Worm (Caenorhabditis elegans): Measurements from ENCODE around the gene vhl-1.
A peak's percentile ranks its signal among the peaks of the same experiment; 100 is the strongest.

The vhl-1 gene

ce11 chrX:11299642-11300307, 7.4 kb upstream of the vhl-1 start, which contains the start of the genes snrp-40.1 and F08G12.3 (continued):
- TF ChIP-seq hlh-1 (tag; optimal IDR thresholded peaks at IDR 0.05) (peak; percentile 73), ces-1 (GFP tag; optimal IDR thresholded peaks at IDR 0.05) (peak; percentile 46), mep-1 (tag; optimal IDR thresholded peaks at IDR 0.05) (peak; percentile 35), ceh-83 (GFP tag; optimal IDR thresholded peaks at IDR 0.05) (no peak), nhr-2 (tag; optimal IDR thresholded peaks at IDR 0.05) (no peak), elt-1 (tag; optimal IDR thresholded peaks at IDR 0.05; ENCODE audit: borderline replicate concordance, insufficient read depth) (no peak)

ce11 chrX:11305773-11306172, 1.4 kb upstream of the vhl-1 start, which contains the start of gene F08G12.1:
TSS of gene F08G12.1 (minus strand) at chrX:11305873.
- TF ChIP-seq ceh-39 (tag; optimal IDR thresholded peaks at IDR 0.05) (no peak), unc-62 (GFP tag; optimal IDR thresholded peaks at IDR 0.05) (no peak), elt-3 (tag; optimal IDR thresholded peaks at IDR 0.05) (no peak), hlh-1 (tag; optimal IDR thresholded peaks at IDR 0.05) (no peak), ceh-83 (GFP tag; optimal IDR thresholded peaks at IDR 0.05) (no peak), lsy-2 (tag; optimal IDR thresholded peaks at IDR 0.05) (no peak), lin-32 (GFP tag; optimal IDR thresholded peaks at IDR 0.05) (no peak), snpc-4 (tag; optimal IDR thresholded peaks at IDR 0.05) (no peak), sptf-1 (tag; optimal IDR thresholded peaks at IDR 0.05) (no peak), ces-1 (GFP tag; optimal IDR thresholded peaks at IDR 0.05) (no peak), ceh-43 (GFP tag; optimal IDR thresholded peaks at IDR 0.05) (no peak), tbx-8 (GFP tag; optimal IDR thresholded peaks at IDR 0.05) (no peak), nhr-76 (tag; optimal IDR thresholded peaks at IDR 0.05) (no peak), ztf-11 (tag; optimal IDR thresholded peaks at IDR 0.05) (no peak), nhr-12 (tag; optimal IDR thresholded peaks at IDR 0.05) (no peak), bed-3 (GFP tag; optimal IDR thresholded peaks at IDR 0.05) (no peak)

- TF ChIP-seq cnd-1 (tag; optimal IDR thresholded peaks at IDR 0.05) (no peak), ceh-83 (GFP tag; optimal IDR thresholded peaks at IDR 0.05) (no peak), nhr-28 (tag; optimal IDR thresholded peaks at IDR 0.05) (no peak)
Observed at ce11 chrX:11310285-11310838, 3.2 kb downstream of the vhl-1 start, which contains the start of gene F08G12.5. TSS of gene F08G12.5 (minus strand) at chrX:11310285.

- no peak for TF ChIP-seq ceh-83 (GFP tag; optimal IDR thresholded peaks at IDR 0.05)
- no peak for TF ChIP-seq unc-39 (tag; optimal IDR thresholded peaks at IDR 0.05)
- no peak for TF ChIP-seq blmp-1 (tag; optimal IDR thresholded peaks at IDR 0.05)
- no peak for TF ChIP-seq mab-5 (tag; optimal IDR thresholded peaks at IDR 0.05)
- no peak for TF ChIP-seq nhr-237 (tag; optimal IDR thresholded peaks at IDR 0.05)
- TF ChIP-seq pha-4 (tag; optimal IDR thresholded peaks at IDR 0.05): no peak
- no peak for TF ChIP-seq lin-32 (GFP tag; optimal IDR thresholded peaks at IDR 0.05)
- TF ChIP-seq mls-2 (tag; optimal IDR thresholded peaks at IDR 0.05): no peak
- TF ChIP-seq flh-1 (GFP tag; optimal IDR thresholded peaks at IDR 0.05): no peak
- TF ChIP-seq ham-2 (GFP tag; optimal IDR thresholded peaks at IDR 0.05): no peak
- no peak for TF ChIP-seq drap-1 (GFP tag; optimal IDR thresholded peaks at IDR 0.05)
- TF ChIP-seq M03D4.4 (tag; optimal IDR thresholded peaks at IDR 0.05): no peak
- no peak for TF ChIP-seq lsy-2 (tag; optimal IDR thresholded peaks at IDR 0.05)
- no peak for TF ChIP-seq mep-1 (tag; optimal IDR thresholded peaks at IDR 0.05)
- TF ChIP-seq elt-1 (tag; optimal IDR thresholded peaks at IDR 0.05; ENCODE audit: borderline replicate concordance, insufficient read depth): no peak
- no peak for TF ChIP-seq ceh-39 (tag; optimal IDR thresholded peaks at IDR 0.05)
- TF ChIP-seq ceh-43 (GFP tag; optimal IDR thresholded peaks at IDR 0.05): no peak
- TF ChIP-seq unc-62 (GFP tag; optimal IDR thresholded peaks at IDR 0.05): no peak
- TF ChIP-seq sem-2 (GFP tag; optimal IDR thresholded peaks at IDR 0.05): no peak
Observed at ce11 chrX:11315392-11315791, 8.2 kb downstream of the vhl-1 start, which contains the start of gene F08G12.11. TSS of gene F08G12.11 (minus strand) at chrX:11315572.

ce11 chrX:11316750-11317149, 9.6 kb downstream of the vhl-1 start, which contains the start of gene nlp-57:
TSS of gene nlp-57 (plus strand) at chrX:11317050.
- no peak for TF ChIP-seq mab-5 (tag; optimal IDR thresholded peaks at IDR 0.05)
- no peak for TF ChIP-seq snpc-4 (tag; optimal IDR thresholded peaks at IDR 0.05)
- TF ChIP-seq flh-1 (GFP tag; optimal IDR thresholded peaks at IDR 0.05): no peak
- TF ChIP-seq nhr-2 (tag; optimal IDR thresholded peaks at IDR 0.05): no peak
- TF ChIP-seq mep-1 (tag; optimal IDR thresholded peaks at IDR 0.05): no peak
- TF ChIP-seq M03D4.4 (tag; optimal IDR thresholded peaks at IDR 0.05): no peak
- TF ChIP-seq ztf-11 (tag; optimal IDR thresholded peaks at IDR 0.05): no peak
- TF ChIP-seq mls-2 (tag; optimal IDR thresholded peaks at IDR 0.05): no peak
- TF ChIP-seq ceh-83 (GFP tag; optimal IDR thresholded peaks at IDR 0.05): no peak
- no peak for TF ChIP-seq drap-1 (GFP tag; optimal IDR thresholded peaks at IDR 0.05)

Data from whole organism, mixed stage, embryonic.